Worm (Caenorhabditis elegans) whole organism, late embryonic: ENCODE measurements around the gene W03D2.9.

Experiments
- F13H6.1 ChIP-seq: sonication (generic microtip); optimal IDR thresholded peaks from 2 replicates; lab custom pipeline; 2016; ENCODE audit warnings: missing genetic modification characterization, missing compliant biosample characterization
- K02D7.2 ChIP-seq: sonication (generic microtip); optimal IDR thresholded peaks from 2 replicates; lab custom pipeline; 2017; ENCODE audit warnings: mild to moderate bottlenecking, missing genetic modification characterization, missing compliant biosample characterization
- K09A11.1 ChIP-seq: sonication (generic microtip); optimal IDR thresholded peaks from 2 replicates; lab custom pipeline; 2017; ENCODE audit warnings: antibody characterized with exemption, mild to moderate bottlenecking, missing genetic modification characterization, missing compliant biosample characterization; ENCODE audit not compliant: insufficient read depth
- T23F11.4 ChIP-seq: fragments of 200-800 bp; sonication (Bioruptor generic); optimal IDR thresholded peaks from 2 replicates; lab custom pipeline; 2018; ENCODE audit warnings: mild to moderate bottlenecking, missing genetic modification characterization, missing compliant biosample characterization
- ahr-1 ChIP-seq: sonication (generic microtip); optimal IDR thresholded peaks from 2 replicates; lab custom pipeline; 2016; ENCODE audit warnings: missing genetic modification characterization, missing compliant biosample characterization
- ama-1 ChIP-seq: fragments of 150-350 bp; optimal IDR thresholded peaks from 2 replicates; lab custom pipeline; 2014
- ceh-14 ChIP-seq: sonication (generic microtip); optimal IDR thresholded peaks from 2 replicates; lab custom pipeline; 2016; ENCODE audit warnings: missing genotype, missing genetic modification characterization, missing compliant biosample characterization
- ceh-18 ChIP-seq: sonication (generic microtip); optimal IDR thresholded peaks from 2 replicates; lab custom pipeline; 2016; ENCODE audit warnings: missing genetic modification characterization, missing compliant biosample characterization
- ceh-2 ChIP-seq: sonication (generic microtip); optimal IDR thresholded peaks from 2 replicates; lab custom pipeline; 2016; ENCODE audit warnings: missing genotype, missing genetic modification characterization, missing compliant biosample characterization
- ceh-30 ChIP-seq: fragments of 150-350 bp; optimal IDR thresholded peaks from 2 replicates; lab custom pipeline; 2014; ENCODE audit warnings: missing biosample characterization, missing genetic modification characterization
- ceh-31 ChIP-seq: sonication (generic microtip); optimal IDR thresholded peaks from 2 replicates; lab custom pipeline; 2016; ENCODE audit warnings: missing genetic modification characterization, missing compliant biosample characterization
- ceh-34 ChIP-seq: sonication (generic microtip); optimal IDR thresholded peaks from 2 replicates; lab custom pipeline; 2016; ENCODE audit warnings: mild to moderate bottlenecking, missing genetic modification characterization, missing compliant biosample characterization
- ceh-48 ChIP-seq: sonication (generic microtip); optimal IDR thresholded peaks from 2 replicates; lab custom pipeline; 2016; ENCODE audit warnings: missing genetic modification characterization, inconsistent platforms, missing compliant biosample characterization
- dve-1 ChIP-seq: sonication (generic microtip); optimal IDR thresholded peaks from 2 replicates; lab custom pipeline; 2017; ENCODE audit warnings: antibody characterized with exemption, mild to moderate bottlenecking, missing genetic modification characterization, missing compliant biosample characterization
- elt-2 ChIP-seq: sonication (generic microtip); optimal IDR thresholded peaks from 2 replicates; lab custom pipeline; 2016; ENCODE audit warnings: missing genetic modification reagents, missing genetic modification characterization, missing compliant biosample characterization
- elt-4 ChIP-seq: sonication (generic microtip); optimal IDR thresholded peaks from 2 replicates; lab custom pipeline; 2016; ENCODE audit warnings: missing genetic modification characterization, missing compliant biosample characterization
- eyg-1 ChIP-seq: sonication (generic microtip); optimal IDR thresholded peaks from 2 replicates; lab custom pipeline; 2016; ENCODE audit warnings: missing genotype, missing genetic modification characterization, missing compliant biosample characterization
- fax-1 ChIP-seq: sonication (generic microtip); optimal IDR thresholded peaks from 2 replicates; lab custom pipeline; 2016; ENCODE audit warnings: missing genotype, missing genetic modification characterization, missing compliant biosample characterization
- gmeb-2 ChIP-seq: sonication (generic microtip); optimal IDR thresholded peaks from 2 replicates; lab custom pipeline; 2016; ENCODE audit warnings: missing genetic modification characterization, inconsistent platforms, missing compliant biosample characterization
- hlh-15 ChIP-seq: sonication (generic microtip); optimal IDR thresholded peaks from 2 replicates; lab custom pipeline; 2016; ENCODE audit warnings: missing genetic modification characterization, missing compliant biosample characterization
- hlh-6 ChIP-seq: sonication (generic microtip); optimal IDR thresholded peaks from 2 replicates; lab custom pipeline; 2016; ENCODE audit warnings: missing genotype, missing genetic modification characterization, missing compliant biosample characterization
- hlh-8 ChIP-seq: sonication (generic microtip); optimal IDR thresholded peaks from 2 replicates; lab custom pipeline; 2016; ENCODE audit warnings: missing genotype, missing genetic modification characterization, missing compliant biosample characterization
- nfya-1 ChIP-seq: sonication (generic microtip); optimal IDR thresholded peaks from 2 replicates; lab custom pipeline; 2017; ENCODE audit warnings: missing genetic modification characterization, mild to moderate bottlenecking, missing compliant biosample characterization, antibody characterized with exemption, moderate library complexity
- odd-2 ChIP-seq: sonication (generic microtip); optimal IDR thresholded peaks from 2 replicates; lab custom pipeline; 2017; ENCODE audit warnings: antibody characterized with exemption, mild to moderate bottlenecking, missing genetic modification characterization, missing compliant biosample characterization
- pat-9 ChIP-seq: fragments of 200-800 bp; sonication (Bioruptor generic); optimal IDR thresholded peaks from 2 replicates; lab custom pipeline; 2018; ENCODE audit warnings: mild to moderate bottlenecking, missing genetic modification characterization, moderate library complexity, missing compliant biosample characterization
- pax-1 ChIP-seq: fragments of 150-350 bp; optimal IDR thresholded peaks from 2 replicates; lab custom pipeline; 2014; ENCODE audit warnings: missing biosample characterization, missing genetic modification characterization
- ref-2 ChIP-seq: sonication (generic microtip); optimal IDR thresholded peaks from 2 replicates; lab custom pipeline; 2016; ENCODE audit warnings: missing genetic modification characterization, missing compliant biosample characterization
- rnt-1 ChIP-seq: sonication (generic microtip); optimal IDR thresholded peaks from 2 replicates; lab custom pipeline; 2016; ENCODE audit warnings: missing genetic modification characterization, missing compliant biosample characterization
- sdc-2 ChIP-seq: sonication (generic microtip); optimal IDR thresholded peaks from 2 replicates; lab custom pipeline; 2016; ENCODE audit warnings: missing genotype, missing genetic modification characterization, missing compliant biosample characterization
- sox-4 ChIP-seq: sonication (generic microtip); optimal IDR thresholded peaks from 2 replicates; lab custom pipeline; 2017; ENCODE audit warnings: mild to moderate bottlenecking, missing genetic modification characterization, inconsistent platforms, missing compliant biosample characterization
- tbx-2 ChIP-seq: sonication (generic microtip); optimal IDR thresholded peaks from 2 replicates; lab custom pipeline; 2016; ENCODE audit warnings: missing genetic modification characterization, missing compliant biosample characterization
- unc-42 ChIP-seq: sonication (generic microtip); optimal IDR thresholded peaks from 2 replicates; lab custom pipeline; 2016; ENCODE audit warnings: missing genotype, missing genetic modification characterization, missing compliant biosample characterization
- unc-55 ChIP-seq: sonication (generic microtip); optimal IDR thresholded peaks from 2 replicates; lab custom pipeline; 2017; ENCODE audit warnings: missing biosample characterization, missing genetic modification reagents, missing genetic modification characterization
- zip-5 ChIP-seq: sonication (generic microtip); optimal IDR thresholded peaks from 2 replicates; lab custom pipeline; 2016; ENCODE audit warnings: missing genetic modification characterization, missing compliant biosample characterization

The W03D2.9 gene

DNA sequence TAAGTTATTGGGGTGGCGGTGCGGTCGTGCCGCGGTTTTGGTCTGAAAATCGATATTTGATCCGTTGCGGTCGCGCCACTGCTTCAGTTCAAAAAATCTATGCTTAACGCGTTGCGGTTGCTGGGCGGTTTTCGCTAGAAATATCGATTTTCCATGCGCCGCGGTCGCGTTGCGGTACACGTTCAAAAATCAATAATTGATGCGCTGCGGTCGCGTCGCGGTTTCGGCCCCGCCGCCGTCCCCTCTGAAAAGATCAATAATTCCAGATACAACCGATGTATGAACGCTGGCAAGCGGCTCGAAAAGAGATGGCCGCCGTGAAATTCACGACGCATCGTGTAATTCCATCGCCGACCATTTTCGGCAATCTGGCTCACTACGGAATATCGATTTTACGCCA, 33.5 kb downstream of the W03D2.9 start:
- TF ChIP-seq unc-55 (GFP tag; lab: Kevin White, UChicago), result no peak

DNA sequence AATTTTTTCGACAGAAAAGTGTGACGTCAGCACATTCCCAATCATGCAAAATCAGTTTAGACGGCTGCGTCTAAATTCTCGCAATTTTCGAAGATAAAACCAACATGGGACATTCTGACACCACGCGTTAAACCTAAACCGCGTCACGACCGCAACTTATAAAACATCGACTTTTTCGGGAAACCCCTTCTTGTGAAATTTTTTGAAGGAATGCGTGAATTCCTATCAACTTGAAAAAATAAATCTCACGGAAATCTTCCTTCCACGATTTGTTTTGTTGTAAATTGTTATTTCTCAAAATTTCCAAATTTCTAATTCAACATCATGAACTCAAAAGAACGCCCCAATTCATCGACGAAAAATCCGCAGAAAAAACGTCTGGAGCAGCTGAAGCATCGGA, 34.5 kb downstream of the W03D2.9 start, which contains the start of gene F35F11.2:
F35F11.2 (plus strand) TSS at position 301 of the 400 bp plus-strand sequence.
- TF ChIP-seq hlh-8 (tag; lab: Kevin White, UChicago), result no peak
- TF ChIP-seq unc-55 (GFP tag; lab: Kevin White, UChicago), result no peak
- TF ChIP-seq dve-1 (tag; lab: Kevin White, UChicago), result no peak
- TF ChIP-seq pax-1 (tag; lab: Kevin White, UChicago), result no peak
- TF ChIP-seq ceh-48 (tag; lab: Kevin White, UChicago), result no peak
- no peak for TF ChIP-seq sox-4 (tag; lab: Kevin White, UChicago)
- no peak for TF ChIP-seq ceh-34
- TF ChIP-seq odd-2, result no peak
- TF ChIP-seq gmeb-2 (tag; lab: Kevin White, UChicago), result no peak
- no peak for TF ChIP-seq hlh-6 (tag; lab: Kevin White, UChicago)
- TF ChIP-seq, all 69 proteins: peak for 0

DNA sequence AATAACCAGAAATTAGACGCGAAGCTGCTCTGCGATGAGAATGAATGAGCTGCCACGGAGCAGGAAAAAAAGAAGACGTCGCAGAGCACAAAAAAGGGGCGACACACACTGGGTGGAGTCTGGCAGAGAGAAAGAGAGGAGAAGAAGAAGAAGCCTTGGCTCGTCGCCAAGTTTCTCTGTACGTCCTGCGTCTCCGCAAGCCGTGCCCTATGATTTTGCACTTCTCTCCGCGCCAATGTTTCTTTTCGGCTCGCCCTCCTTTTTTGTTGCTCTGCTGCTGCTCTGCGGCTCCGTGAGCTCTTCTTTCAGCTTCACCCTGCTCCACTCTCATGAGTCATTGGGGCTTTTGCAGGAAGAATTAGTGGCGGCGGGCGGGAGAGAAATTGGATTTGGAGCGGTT, 39.6 kb downstream of the W03D2.9 start, which contains the start of gene hlh-30:
hlh-30 (minus strand) TSS at position 69 of the 400 bp plus-strand sequence.
- TF ChIP-seq K09A11.1 (no peak), tbx-2 (tag; lab: Kevin White, UChicago) (peak; percentile 40), ceh-30 (tag; lab: Kevin White, UChicago) (no peak), elt-2 (no peak), ceh-31 (peak; percentile 70), sdc-2 (tag; lab: Kevin White, UChicago) (peak; percentile 37), unc-42 (tag; lab: Kevin White, UChicago) (peak; percentile 87), zip-5 (tag; lab: Kevin White, UChicago) (no peak), ceh-18 (tag; lab: Kevin White, UChicago) (peak; percentile 52), ceh-14 (peak; percentile 42), fax-1 (no peak), hlh-8 (tag; lab: Kevin White, UChicago) (no peak)

DNA sequence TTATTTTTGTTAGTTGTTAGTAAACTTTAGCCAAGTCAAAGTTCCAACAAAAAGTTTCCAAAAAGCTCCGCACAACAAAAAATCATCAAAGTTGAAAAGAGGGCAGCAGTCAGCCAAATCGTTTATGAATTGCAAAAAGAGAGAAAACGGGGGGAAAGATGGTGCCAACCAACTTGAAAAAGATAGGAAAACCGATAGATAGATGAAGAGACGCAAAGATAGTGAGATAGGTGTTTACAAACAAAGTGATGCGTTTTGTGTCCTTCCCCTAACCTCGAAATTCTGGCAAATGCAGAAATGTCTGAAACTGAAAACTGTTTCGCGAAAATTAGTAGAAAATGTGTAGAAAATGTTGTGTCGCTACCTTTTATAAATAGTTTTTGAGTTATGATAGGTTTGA, 41.0 kb downstream of the W03D2.9 start:
- TF ChIP-seq T23F11.4 (GFP tag; lab: Kevin White, UChicago) (no peak), nfya-1 (tag; lab: Kevin White, UChicago) (no peak), pax-1 (tag; lab: Kevin White, UChicago) (no peak), eyg-1 (no peak), F13H6.1 (tag; lab: Kevin White, UChicago) (no peak), elt-4 (no peak), ceh-14 (no peak), K02D7.2 (tag; lab: Kevin White, UChicago) (no peak), hlh-15 (tag; lab: Kevin White, UChicago) (no peak), ref-2 (tag; lab: Kevin White, UChicago) (no peak), rnt-1 (tag; lab: Kevin White, UChicago) (no peak), gmeb-2 (tag; lab: Kevin White, UChicago) (no peak)

DNA sequence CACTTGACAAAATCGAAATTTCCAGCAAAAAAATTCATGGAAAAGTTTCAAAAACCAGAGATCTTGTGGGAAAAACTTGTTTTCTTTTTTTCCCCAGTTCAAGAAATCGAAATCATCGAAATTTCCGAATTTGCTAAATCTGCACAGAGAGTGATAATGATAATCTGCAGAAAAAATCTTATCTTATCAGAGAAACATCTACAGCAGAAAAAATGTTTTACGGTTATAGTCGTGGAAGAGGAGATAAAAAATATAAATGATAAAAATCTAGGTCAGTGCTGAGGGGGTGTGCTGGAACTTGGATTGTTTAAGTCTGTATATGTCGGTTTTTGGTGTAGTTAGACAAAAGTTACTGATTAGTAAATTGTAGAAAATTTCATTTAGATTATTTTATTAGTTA, 42.2 kb downstream of the W03D2.9 start:
- TF ChIP-seq elt-2 (peak; percentile 83), ama-1 (no peak), pat-9 (tag; lab: Kevin White, UChicago) (no peak)

DNA sequence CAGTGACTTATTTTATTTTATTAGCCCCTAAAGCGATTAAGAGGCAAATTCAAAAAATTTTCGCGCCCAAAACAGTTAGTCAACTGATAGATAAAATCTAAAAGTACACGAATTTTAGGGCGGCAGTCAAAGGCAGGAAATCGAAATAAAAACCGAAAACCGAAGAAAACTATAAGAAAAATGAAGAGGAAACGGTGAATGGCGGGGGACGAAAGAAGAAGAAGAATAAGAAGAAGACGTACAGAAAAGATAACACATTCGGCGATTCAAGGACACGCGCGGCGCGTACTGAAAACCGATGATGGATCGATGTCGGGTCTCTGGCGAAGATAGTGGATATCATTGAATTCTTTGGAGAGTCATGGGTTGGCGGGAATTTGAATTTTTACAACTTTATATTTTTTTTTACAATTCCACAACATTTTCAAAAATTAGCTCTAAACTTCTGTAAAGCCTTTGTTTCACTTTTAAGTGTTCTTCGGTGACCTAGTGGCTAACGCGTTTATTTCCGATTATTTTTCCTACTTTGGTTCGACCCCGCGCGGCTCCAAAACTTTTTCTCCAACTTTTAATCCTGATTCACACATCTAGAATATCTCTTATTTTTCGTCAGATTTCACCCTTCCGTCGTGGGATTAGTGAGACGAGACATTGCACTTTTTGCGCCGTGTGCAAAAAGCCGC, 43.5 kb downstream of the W03D2.9 start:
- TF ChIP-seq ceh-18 (tag; lab: Kevin White, UChicago), result no peak
- TF ChIP-seq ahr-1 (tag; lab: Kevin White, UChicago), result no peak
- no peak for TF ChIP-seq ceh-2 (tag; lab: Kevin White, UChicago)
- TF ChIP-seq pat-9 (tag; lab: Kevin White, UChicago), result no peak
